Fruit fly (Drosophila melanogaster) whole organism, embryonic: ENCODE results near the gene CG5968.
A peak's percentile ranks its signal among the peaks of the same experiment; 100 is the strongest.

Experiments
- CG11247 ChIP-seq: fragments of 200-800 bp; sonication (Bioruptor generic); IDR thresholded peaks from 2 replicates; pipeline ENCODE4 v1.3.6; 2022; ENCODE audit warnings: missing biosample characterization, missing genetic modification characterization
- CG11504 ChIP-seq: fragments of 200-800 bp; sonication (Bioruptor generic); optimal IDR thresholded peaks from 3 replicates; lab custom pipeline; 2019; ENCODE audit warnings: missing biosample characterization, mild to moderate bottlenecking, missing genetic modification characterization, moderate library complexity
- CG11695 ChIP-seq: fragments of 200-800 bp; sonication (Bioruptor generic); IDR thresholded peaks from 3 replicates; pipeline ENCODE4 v1.3.6; 2022; ENCODE audit warnings: missing biosample characterization, missing genetic modification characterization
- CG12104 ChIP-seq: fragments of 200-800 bp; sonication (Bioruptor generic); optimal IDR thresholded peaks from 3 replicates; lab custom pipeline; 2016; ENCODE audit warnings: missing biosample characterization, missing genetic modification characterization
- CG12155 ChIP-seq: fragments of 200-800 bp; sonication (Bioruptor generic); optimal IDR thresholded peaks from 3 replicates; lab custom pipeline; 2016; ENCODE audit warnings: missing biosample characterization, missing genetic modification characterization
- CG12744 ChIP-seq: fragments of 200-800 bp; sonication (Bioruptor generic); optimal IDR thresholded peaks from 2 replicates; lab custom pipeline; 2016; ENCODE audit warnings: missing biosample characterization, missing genetic modification characterization
- CG12942 ChIP-seq: fragments of 200-800 bp; sonication (Bioruptor generic); optimal IDR thresholded peaks from 3 replicates; lab custom pipeline; 2016; ENCODE audit warnings: missing biosample characterization, missing genetic modification characterization
- CG13424 ChIP-seq: fragments of 200-800 bp; sonication (Bioruptor generic); optimal IDR thresholded peaks from 2 replicates; lab custom pipeline; 2019; ENCODE audit warnings: missing biosample characterization, mild to moderate bottlenecking, missing genetic modification characterization, moderate library complexity
- CG14050 ChIP-seq: fragments of 200-800 bp; sonication (Bioruptor generic); IDR thresholded peaks from 3 replicates; pipeline ENCODE4 v1.3.6; 2022; ENCODE audit warnings: missing biosample characterization, missing genetic modification characterization
- CG14965 ChIP-seq: fragments of 200-800 bp; sonication (Bioruptor generic); optimal IDR thresholded peaks from 2 replicates; lab custom pipeline; 2016; ENCODE audit warnings: missing biosample characterization, missing genetic modification characterization, borderline replicate concordance
- CG15011 ChIP-seq: fragments of 200-800 bp; sonication (Bioruptor generic); optimal IDR thresholded peaks from 3 replicates; lab custom pipeline; 2018; ENCODE audit warnings: missing biosample characterization, mild to moderate bottlenecking, missing genetic modification characterization
- CG15514 ChIP-seq: fragments of 200-800 bp; sonication (Bioruptor generic); optimal IDR thresholded peaks from 3 replicates; lab custom pipeline; 2017; ENCODE audit warnings: missing biosample characterization, missing genetic modification characterization, mild to moderate bottlenecking, moderate library complexity, missing genetic modification reagents
- CG17612 ChIP-seq: fragments of 200-800 bp; sonication (Bioruptor generic); IDR thresholded peaks from 2 replicates; pipeline ENCODE4 v1.3.6; 2022; ENCODE audit warnings: missing biosample characterization, missing genetic modification characterization
- CG17802 ChIP-seq: fragments of 200-800 bp; sonication (Bioruptor generic); optimal IDR thresholded peaks from 2 replicates; lab custom pipeline; 2018; ENCODE audit warnings: missing biosample characterization, mild to moderate bottlenecking, missing genetic modification characterization, moderate library complexity
- CG2120 ChIP-seq: fragments of 200-800 bp; sonication (Bioruptor generic); optimal IDR thresholded peaks from 3 replicates; lab custom pipeline; 2016; ENCODE audit warnings: missing biosample characterization, missing genetic modification characterization
- CG30403 ChIP-seq: fragments of 200-800 bp; sonication (Bioruptor generic); optimal IDR thresholded peaks from 3 replicates; lab custom pipeline; 2016; ENCODE audit warnings: missing biosample characterization, missing genetic modification characterization
- CG3847 ChIP-seq: fragments of 200-800 bp; sonication (Bioruptor generic); IDR thresholded peaks from 2 replicates; pipeline ENCODE4 v1.3.6; 2022; ENCODE audit warnings: missing biosample characterization, missing genetic modification characterization
- CG4730 ChIP-seq: fragments of 200-800 bp; sonication (Bioruptor generic); IDR thresholded peaks from 2 replicates; pipeline ENCODE4 v1.3.6; 2022; ENCODE audit warnings: missing biosample characterization, missing genetic modification characterization
- CG7928 ChIP-seq: fragments of 200-800 bp; sonication (Bioruptor generic); optimal IDR thresholded peaks from 2 replicates; lab custom pipeline; 2017; ENCODE audit warnings: missing biosample characterization, mild to moderate bottlenecking, missing genetic modification characterization
- Camta ChIP-seq: fragments of 200-800 bp; sonication (Bioruptor generic); optimal IDR thresholded peaks from 2 replicates; lab custom pipeline; 2016; ENCODE audit warnings: missing biosample characterization, missing genetic modification characterization
- Dfd ChIP-seq, 2 experiments: fragments of >200 bp; optimal IDR thresholded peaks; 2 replicates each; lab custom pipeline; 2017; ENCODE audit warnings: missing biosample characterization in 2 of 2, missing genetic modification characterization in 2 of 2
- E2f2 ChIP-seq: fragments of 200-800 bp; sonication (Bioruptor generic); IDR thresholded peaks from 2 replicates; pipeline ENCODE4 v1.3.6; 2022; ENCODE audit warnings: missing biosample characterization, missing genetic modification characterization
- Eip74EF ChIP-seq, 2 experiments: fragments of 200-800 bp in 1 of 2; fragments of >200 bp in 1 of 2; sonication (Bioruptor generic) in 1 of 2; optimal IDR thresholded peaks; 2 replicates each; lab custom pipeline; 2017 to 2019; ENCODE audit warnings: missing biosample characterization in 2 of 2, missing genetic modification characterization in 2 of 2, mild to moderate bottlenecking in 1 of 2, moderate library complexity in 1 of 2
- Gug ChIP-seq: fragments of 200-800 bp; sonication (Bioruptor generic); IDR thresholded peaks from 4 replicates; pipeline ENCODE4 v1.3.6; 2022; ENCODE audit warnings: missing biosample characterization, missing genetic modification characterization
- H2.0 ChIP-seq: fragments of 200-800 bp; sonication (Bioruptor generic); IDR thresholded peaks from 2 replicates; pipeline ENCODE4 v1.3.6; 2022; ENCODE audit warnings: missing biosample characterization, missing genetic modification characterization
- Hey ChIP-seq: fragments of 200-800 bp; sonication (Bioruptor generic); optimal IDR thresholded peaks from 3 replicates; lab custom pipeline; 2018; ENCODE audit warnings: missing biosample characterization, mild to moderate bottlenecking, missing genetic modification characterization
- Hmr ChIP-seq: fragments of 200-800 bp; sonication (Bioruptor generic); optimal IDR thresholded peaks from 3 replicates; lab custom pipeline; 2017; ENCODE audit warnings: mild to moderate bottlenecking, missing biosample characterization, missing genetic modification reagents, missing genetic modification characterization
- Jarid2 ChIP-seq: fragments of 200-800 bp; sonication (Bioruptor generic); optimal IDR thresholded peaks from 3 replicates; lab custom pipeline; 2017; ENCODE audit warnings: mild to moderate bottlenecking, missing biosample characterization, missing genetic modification reagents, missing genetic modification characterization
- Mes4 ChIP-seq: fragments of 200-800 bp; sonication (Bioruptor generic); optimal IDR thresholded peaks from 2 replicates; lab custom pipeline; 2016; ENCODE audit warnings: missing biosample characterization, missing genetic modification characterization
- Nf-YA ChIP-seq: fragments of 200-800 bp; sonication (Bioruptor generic); IDR thresholded peaks from 2 replicates; pipeline ENCODE4 v1.3.6; 2022; ENCODE audit warnings: missing biosample characterization, missing genetic modification characterization
- Usf ChIP-seq: fragments of 200-800 bp; sonication (Bioruptor generic); optimal IDR thresholded peaks from 2 replicates; lab custom pipeline; 2017; ENCODE audit warnings: missing genotype, missing biosample characterization, missing genetic modification characterization
- amos ChIP-seq: fragments of 200-800 bp; sonication (Bioruptor generic); IDR thresholded peaks from 2 replicates; pipeline ENCODE4 v1.3.6; 2022; ENCODE audit warnings: missing biosample characterization, missing genetic modification characterization; ENCODE audit not compliant: partially characterized antibody
- ato ChIP-seq: fragments of 200-800 bp; sonication (Bioruptor generic); IDR thresholded peaks from 2 replicates; pipeline ENCODE4 v1.3.6; 2022; ENCODE audit warnings: missing biosample characterization, missing genetic modification characterization; ENCODE audit not compliant: partially characterized antibody
- cad ChIP-seq: fragments of >200 bp; optimal IDR thresholded peaks from 2 replicates; lab custom pipeline; 2017; ENCODE audit warnings: missing biosample characterization, missing genetic modification characterization
- emc ChIP-seq: fragments of 200-800 bp; sonication (Bioruptor generic); optimal IDR thresholded peaks from 2 replicates; lab custom pipeline; 2016; ENCODE audit warnings: missing biosample characterization, missing genetic modification characterization
- fd102C ChIP-seq: fragments of 200-800 bp; sonication (Bioruptor generic); optimal IDR thresholded peaks from 2 replicates; lab custom pipeline; 2018; ENCODE audit warnings: missing biosample characterization, mild to moderate bottlenecking, missing genetic modification characterization, moderate library complexity
- gem ChIP-seq: fragments of 200-800 bp; sonication (Bioruptor generic); optimal IDR thresholded peaks from 2 replicates; lab custom pipeline; 2019; ENCODE audit warnings: missing biosample characterization, mild to moderate bottlenecking, missing genetic modification characterization, moderate library complexity
- luna ChIP-seq: fragments of 200-800 bp; sonication (Bioruptor generic); optimal IDR thresholded peaks from 2 replicates; lab custom pipeline; 2016; ENCODE audit warnings: missing biosample characterization, missing genetic modification characterization
- odd ChIP-seq: fragments of 200-800 bp; sonication (Bioruptor generic); optimal IDR thresholded peaks from 2 replicates; lab custom pipeline; 2017; ENCODE audit warnings: missing biosample characterization, mild to moderate bottlenecking, missing genetic modification characterization
- pan ChIP-seq, 4 experiments: fragments of >200 bp in 3 of 4; fragments of 200-800 bp in 1 of 4; sonication (Bioruptor generic) in 1 of 4; optimal IDR thresholded peaks in 3 of 4; IDR thresholded peaks in 1 of 4; 2 replicates each; pipeline versions ENCODE4 v1.3.6 to Lab custom; 2017 to 2022; ENCODE audit warnings: missing biosample characterization in 2 of 4, missing genetic modification characterization in 2 of 4, mixed read lengths in 1 of 4
- phol ChIP-seq: fragments of 200-800 bp; sonication (Bioruptor generic); optimal IDR thresholded peaks from 3 replicates; lab custom pipeline; 2018; ENCODE audit warnings: missing biosample characterization, mild to moderate bottlenecking, missing genetic modification characterization, moderate library complexity
- pita ChIP-seq: fragments of 200-800 bp; sonication (Bioruptor generic); optimal IDR thresholded peaks from 2 replicates; lab custom pipeline; 2017; ENCODE audit warnings: missing biosample characterization, mild to moderate bottlenecking, missing genetic modification characterization
- slbo ChIP-seq: fragments of 200-800 bp; sonication (Bioruptor generic); IDR thresholded peaks from 2 replicates; pipeline ENCODE4 v1.3.6; 2022; ENCODE audit warnings: missing biosample characterization, missing genetic modification characterization
- vfl ChIP-seq: fragments of 200-800 bp; sonication (Bioruptor generic); optimal IDR thresholded peaks from 2 replicates; lab custom pipeline; 2016; ENCODE audit warnings: missing biosample characterization, missing genetic modification characterization

Gene CG5968

DNA sequence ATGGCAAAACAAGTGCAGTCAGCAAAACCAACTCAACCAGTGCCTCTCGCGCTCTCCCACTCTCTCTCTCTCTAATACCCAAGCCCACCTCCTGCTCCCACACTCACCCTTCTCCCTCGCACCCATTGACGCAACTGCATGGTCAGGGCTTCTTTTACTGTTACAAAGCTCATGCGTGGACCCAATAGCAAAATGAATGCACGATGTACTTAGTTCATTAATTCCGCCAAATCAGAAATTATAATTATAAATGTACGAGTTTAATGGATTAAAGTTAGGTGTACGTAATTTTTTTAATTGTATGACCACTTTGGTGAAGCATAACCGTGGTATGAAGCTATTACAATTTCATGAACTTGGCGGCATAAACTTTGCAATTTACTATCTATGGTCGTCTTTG, 4.0 kb downstream of the CG5968 start (continued):
- TF ChIP-seq emc (GFP tag; lab: Kevin White, UChicago) (peak; percentile 6), CG11695 (peak; percentile 60; the same call in 2 of the 3 replicates), CG14965 (no peak), vfl (GFP tag; lab: Kevin White, UChicago) (peak; percentile 12), CG11504 (peak; percentile 83), Dfd (GFP tag; optimal IDR thresholded peaks at IDR 0.05; lab: Kevin White, UChicago) (no peak), CG15011 (GFP tag; lab: Kevin White, UChicago) (peak; percentile 59), Jarid2 (peak; percentile 39), gem (tag; lab: Kevin White, UChicago) (peak; percentile 80), CG3847 (GFP tag; lab: Robert Waterston, UW) (0 out of 2 replicates have a peak, but pooled peaks have one; percentile 21), Mes4 (GFP tag; lab: Kevin White, UChicago) (peak; percentile 26), Usf (GFP tag; lab: Kevin White, UChicago) (no peak), CG4730 (GFP tag; lab: Robert Waterston, UW) (no peak), CG17802 (no peak), CG7928 (GFP tag; lab: Kevin White, UChicago) (no peak), Gug (GFP tag; lab: Robert Waterston, UW) (no peak), CG12104 (peak; percentile 46), Eip74EF (GFP tag; optimal IDR thresholded peaks at IDR 0.05; lab: Kevin White, UChicago) (peak in 1 of 2 experiments; percentile 62), CG13424 (tag; lab: Kevin White, UChicago) (peak; percentile 80), CG12942 (GFP tag; lab: Kevin White, UChicago) (no peak), CG12155 (GFP tag; lab: Kevin White, UChicago) (peak; percentile 1), CG2120 (peak; percentile 70), amos (GFP tag; lab: Robert Waterston, UW) (no peak), slbo (GFP tag; lab: Robert Waterston, UW) (peak; percentile 43; the same call in 1 of the 2 replicates), Nf-YA (GFP tag; lab: Robert Waterston, UW) (peak; percentile 63), pita (GFP tag; lab: Kevin White, UChicago) (no peak), E2f2 (GFP tag; lab: Robert Waterston, UW) (peak; percentile 30; the same call in 1 of the 2 replicates), CG14050 (GFP tag; lab: Robert Waterston, UW) (no peak), Hmr (peak; percentile 85), CG11247 (GFP tag; lab: Robert Waterston, UW) (no peak), ato (GFP tag; lab: Robert Waterston, UW) (no peak), CG12744 (GFP tag; lab: Kevin White, UChicago) (peak; percentile 12), cad (GFP tag; lab: Kevin White, UChicago) (no peak), odd (peak; percentile 51), luna (no peak), CG17612 (no peak), Camta (GFP tag; lab: Kevin White, UChicago) (peak; percentile 25), H2.0 (GFP tag; lab: Robert Waterston, UW) (peak; percentile 14; the same call in 1 of the 2 replicates), phol (tag; lab: Kevin White, UChicago) (peak; percentile 55), CG30403 (GFP tag; lab: Kevin White, UChicago) (peak; percentile 51), Hey (tag; lab: Kevin White, UChicago) (no peak), fd102C (GFP tag; lab: Kevin White, UChicago) (no peak), pan (optimal IDR thresholded peaks at IDR 0.05; lab: Kevin White, UChicago) (no peak), pan (GFP tag; optimal IDR thresholded peaks at IDR 0.05 in 1 of 2, IDR thresholded peaks at IDR 0.05 in 1 of 2) (peak in 1 of 2 experiments; percentile 80), CG15514 (GFP tag; lab: Kevin White, UChicago) (peak; percentile 68)
